Worm (Caenorhabditis elegans) whole organism, L4 larva: Measurements from ENCODE around the gene nhr-128.

Experiments used
- T26A8.4 ChIP-seq: fragments of 200-800 bp; sonication (Bioruptor generic); IDR thresholded peaks from 2 replicates; pipeline ENCODE4 v1.3.6; 2022; ENCODE audit warnings: missing genetic modification characterization, missing compliant biosample characterization
- ama-1 ChIP-seq: fragments of 150-350 bp; optimal IDR thresholded peaks from 2 replicates; lab custom pipeline; 2014; ENCODE audit warnings: inconsistent platforms, mixed read lengths
- hlh-11 ChIP-seq: fragments of 200-800 bp; sonication (Bioruptor generic); optimal IDR thresholded peaks from 2 replicates; lab custom pipeline; 2018; ENCODE audit warnings: mild to moderate bottlenecking, missing genetic modification characterization, missing compliant biosample characterization
- lin-39 ChIP-seq: fragments of 150-350 bp; optimal IDR thresholded peaks from 2 replicates; lab custom pipeline; 2014; ENCODE audit warnings: missing biosample characterization, missing genetic modification reagents, missing genetic modification characterization
- mdl-1 ChIP-seq, 2 experiments: fragments of 150-350 bp in 1 of 2; sonication (generic microtip) in 1 of 2; optimal IDR thresholded peaks; 2 replicates each; lab custom pipeline; 2014 to 2017; ENCODE audit warnings: missing biosample characterization in 2 of 2, missing genetic modification characterization in 2 of 2
- nhr-28 ChIP-seq: fragments of 150-350 bp; optimal IDR thresholded peaks from 2 replicates; lab custom pipeline; 2014; ENCODE audit warnings: missing biosample characterization, missing genetic modification characterization
- nhr-41 ChIP-seq: fragments of 200-800 bp; sonication (Bioruptor generic); IDR thresholded peaks from 2 replicates; pipeline ENCODE4 v1.3.6; 2022; ENCODE audit warnings: missing genetic modification reagents, missing genetic modification characterization, missing compliant biosample characterization
- skn-1 ChIP-seq: fragments of 150-350 bp; optimal IDR thresholded peaks from 2 replicates; lab custom pipeline; 2014; ENCODE audit warnings: missing biosample characterization, missing genetic modification characterization
- unc-130 ChIP-seq: sonication (generic microtip); optimal IDR thresholded peaks from 2 replicates; lab custom pipeline; 2016; ENCODE audit warnings: missing genetic modification reagents, missing genetic modification characterization, missing compliant biosample characterization
- unc-62 ChIP-seq, 3 experiments: fragments of 150-350 bp in 1 of 3; sonication (generic microtip); optimal IDR thresholded peaks in 2 of 3; peaks in 1 of 3; 1 replicate in 1 of 3; 2 replicates in 2 of 3; lab custom pipeline; 2014 to 2017; ENCODE audit warnings: missing biosample characterization in 3 of 3, missing genetic modification characterization in 3 of 3, missing genetic modification reagents in 3 of 3, missing genotype in 1 of 3
- zag-1 ChIP-seq: fragments of 150-350 bp; optimal IDR thresholded peaks from 2 replicates; lab custom pipeline; 2014; ENCODE audit warnings: missing biosample characterization, missing genetic modification characterization

- TF ChIP-seq T26A8.4 (GFP tag; lab: Robert Waterston, UW) = no peak
- TF ChIP-seq zag-1 (tag; lab: Kevin White, UChicago) = no peak
- no peak for TF ChIP-seq skn-1 (tag; lab: Kevin White, UChicago)
- TF ChIP-seq nhr-28 (tag; lab: Kevin White, UChicago) = peak; percentile 93
- TF ChIP-seq mdl-1 (tag; optimal IDR thresholded peaks at IDR 0.05; lab: Kevin White, UChicago) = no peak
- no peak for TF ChIP-seq nhr-41 (GFP tag; lab: Robert Waterston, UW)
- TF ChIP-seq unc-62 (GFP tag; optimal IDR thresholded peaks at IDR 0.05 in 1 of 2; lab: Kevin White, UChicago) = no peak
- TF ChIP-seq unc-62 (tag; optimal IDR thresholded peaks at IDR 0.05; lab: Kevin White, UChicago) = no peak
- TF ChIP-seq unc-130 = no peak
- no peak for TF ChIP-seq hlh-11 (tag; lab: Kevin White, UChicago)
- TF ChIP-seq lin-39 (tag; lab: Kevin White, UChicago) = no peak
- TF ChIP-seq ama-1 (lab: Kevin White, UChicago) = no peak
Observed at ce11 chrV:2183162-2183561, 38.7 kb upstream of the nhr-128 start, which contains the start of gene cyp-33C2.
